Worm (Caenorhabditis elegans) whole organism, L1 larva: ENCODE data around the gene R09A1.3.

ENCODE experiments used
- ama-1 ChIP-seq: fragments of 150-350 bp; optimal IDR thresholded peaks from 2 replicates; lab custom pipeline; 2014
- blmp-1 ChIP-seq: fragments of 150-350 bp; optimal IDR thresholded peaks from 2 replicates; lab custom pipeline; 2014; ENCODE audit warnings: missing biosample characterization, missing genetic modification characterization
- efl-1 ChIP-seq, 4 experiments: fragments of 150-350 bp; optimal IDR thresholded peaks in 3 of 4; peaks in 1 of 4; 1 replicate in 1 of 4; 2 replicates in 3 of 4; lab custom pipeline; 2014; ENCODE audit warnings: missing biosample characterization in 2 of 4, missing genetic modification characterization in 2 of 4, missing genetic modification reagents in 2 of 4
- elt-2 ChIP-seq: sonication (generic microtip); optimal IDR thresholded peaks from 2 replicates; lab custom pipeline; 2016; ENCODE audit warnings: missing genetic modification characterization, mild to moderate bottlenecking, inconsistent platforms, missing compliant biosample characterization, missing genetic modification reagents
- jun-1 ChIP-seq: fragments of 150-350 bp; optimal IDR thresholded peaks from 2 replicates; lab custom pipeline; 2014; ENCODE audit warnings: missing biosample characterization, missing genetic modification reagents, missing genetic modification characterization
- lin-13 ChIP-seq: fragments of 150-350 bp; optimal IDR thresholded peaks from 2 replicates; lab custom pipeline; 2014; ENCODE audit warnings: missing biosample characterization, missing genetic modification reagents, missing genetic modification characterization
- nhr-11 ChIP-seq: fragments of 150-350 bp; optimal IDR thresholded peaks from 2 replicates; lab custom pipeline; 2014; ENCODE audit warnings: missing biosample characterization, missing genetic modification characterization
- nhr-237 ChIP-seq: fragments of 150-350 bp; optimal IDR thresholded peaks from 2 replicates; lab custom pipeline; 2014; ENCODE audit warnings: missing biosample characterization, missing genetic modification characterization
- pag-3 ChIP-seq: sonication (generic microtip); optimal IDR thresholded peaks from 2 replicates; lab custom pipeline; 2017; ENCODE audit warnings: missing genetic modification characterization, mild to moderate bottlenecking, missing compliant biosample characterization, antibody characterized with exemption, borderline replicate concordance; ENCODE audit not compliant: insufficient read depth
- pqm-1 ChIP-seq: sonication (generic microtip); optimal IDR thresholded peaks from 3 replicates; lab custom pipeline; 2017; ENCODE audit warnings: missing biosample characterization, missing genetic modification characterization
- unc-130 ChIP-seq: fragments of 150-350 bp; optimal IDR thresholded peaks from 2 replicates; lab custom pipeline; 2017; ENCODE audit warnings: missing biosample characterization, missing genetic modification characterization, inconsistent platforms
- unc-62 ChIP-seq: fragments of 150-350 bp; optimal IDR thresholded peaks from 2 replicates; lab custom pipeline; 2014; ENCODE audit warnings: missing biosample characterization, missing genetic modification reagents, missing genetic modification characterization
- zag-1 ChIP-seq: fragments of 150-350 bp; optimal IDR thresholded peaks from 2 replicates; lab custom pipeline; 2014; ENCODE audit warnings: missing biosample characterization, missing genetic modification characterization
- ztf-11 ChIP-seq, 2 experiments: sonication (generic microtip); optimal IDR thresholded peaks; 2 replicates each; lab custom pipeline; 2016 to 2017; ENCODE audit warnings: missing genetic modification characterization in 2 of 2, missing biosample characterization in 1 of 2, missing compliant biosample characterization in 1 of 2

ce11 chrV:1008503-1008902 lies 18.4 kb downstream of the R09A1.3 start, which contains the start of gene ergo-1:
- TF ChIP-seq blmp-1 (tag; lab: Kevin White, UChicago) (no peak), lin-13 (GFP tag; lab: Kevin White, UChicago) (no peak), unc-130 (tag; lab: Kevin White, UChicago) (no peak), unc-62 (GFP tag; lab: Kevin White, UChicago) (no peak), pag-3 (tag; lab: Kevin White, UChicago) (no peak), jun-1 (tag; lab: Kevin White, UChicago) (no peak), elt-2 (tag; lab: Kevin White, UChicago) (no peak), nhr-237 (tag; lab: Kevin White, UChicago) (no peak), zag-1 (tag; lab: Kevin White, UChicago) (no peak), efl-1 (optimal IDR thresholded peaks at IDR 0.05; lab: Kevin White, UChicago) (no peak), efl-1 (GFP tag; optimal IDR thresholded peaks at IDR 0.05 in 1 of 2; lab: Kevin White, UChicago) (no peak), pqm-1 (no peak), nhr-11 (no peak), ama-1 (no peak), ztf-11 (tag; optimal IDR thresholded peaks at IDR 0.05; lab: Kevin White, UChicago) (no peak)
